Fruit fly (Drosophila melanogaster): ENCODE data around the gene CG31294.

dm6 chr3R:15678765-15679514 lies 37.4 kb downstream of the CG31294 start:
- TF ChIP-seq pan (optimal IDR thresholded peaks at IDR 0.05) (no peak), psq (optimal IDR thresholded peaks at IDR 0.05) (no peak), usp (GFP tag; optimal IDR thresholded peaks at IDR 0.05) (no peak), CG8478 (optimal IDR thresholded peaks at IDR 0.05) (no peak)

All from whole organism.